Worm (Caenorhabditis elegans) whole organism, late embryonic: ENCODE data around the gene ddl-3.

ENCODE experiments used
- F13H6.1 ChIP-seq: sonication (generic microtip); optimal IDR thresholded peaks from 2 replicates; lab custom pipeline; 2016; ENCODE audit warnings: missing genetic modification characterization, missing compliant biosample characterization
- ahr-1 ChIP-seq: sonication (generic microtip); optimal IDR thresholded peaks from 2 replicates; lab custom pipeline; 2016; ENCODE audit warnings: missing genetic modification characterization, missing compliant biosample characterization
- ama-1 ChIP-seq: fragments of 150-350 bp; optimal IDR thresholded peaks from 2 replicates; lab custom pipeline; 2014
- ceh-34 ChIP-seq: sonication (generic microtip); optimal IDR thresholded peaks from 2 replicates; lab custom pipeline; 2016; ENCODE audit warnings: mild to moderate bottlenecking, missing genetic modification characterization, missing compliant biosample characterization
- ceh-48 ChIP-seq: sonication (generic microtip); optimal IDR thresholded peaks from 2 replicates; lab custom pipeline; 2016; ENCODE audit warnings: missing genetic modification characterization, inconsistent platforms, missing compliant biosample characterization
- nhr-11 ChIP-seq: fragments of 150-350 bp; optimal IDR thresholded peaks from 2 replicates; lab custom pipeline; 2014; ENCODE audit warnings: missing biosample characterization, missing genetic modification characterization
- nhr-232 ChIP-seq: sonication (generic microtip); optimal IDR thresholded peaks from 2 replicates; lab custom pipeline; 2016; ENCODE audit warnings: missing genetic modification characterization, missing compliant biosample characterization
- pqm-1 ChIP-seq: sonication (generic microtip); optimal IDR thresholded peaks from 2 replicates; lab custom pipeline; 2016; ENCODE audit warnings: missing genetic modification characterization, missing compliant biosample characterization
- rnt-1 ChIP-seq: sonication (generic microtip); optimal IDR thresholded peaks from 2 replicates; lab custom pipeline; 2016; ENCODE audit warnings: missing genetic modification characterization, missing compliant biosample characterization
- tbx-2 ChIP-seq: sonication (generic microtip); optimal IDR thresholded peaks from 2 replicates; lab custom pipeline; 2016; ENCODE audit warnings: missing genetic modification characterization, missing compliant biosample characterization
- ttx-3 ChIP-seq: sonication (generic microtip); optimal IDR thresholded peaks from 2 replicates; lab custom pipeline; 2016; ENCODE audit warnings: missing genetic modification reagents, missing genetic modification characterization, missing compliant biosample characterization

DNA sequence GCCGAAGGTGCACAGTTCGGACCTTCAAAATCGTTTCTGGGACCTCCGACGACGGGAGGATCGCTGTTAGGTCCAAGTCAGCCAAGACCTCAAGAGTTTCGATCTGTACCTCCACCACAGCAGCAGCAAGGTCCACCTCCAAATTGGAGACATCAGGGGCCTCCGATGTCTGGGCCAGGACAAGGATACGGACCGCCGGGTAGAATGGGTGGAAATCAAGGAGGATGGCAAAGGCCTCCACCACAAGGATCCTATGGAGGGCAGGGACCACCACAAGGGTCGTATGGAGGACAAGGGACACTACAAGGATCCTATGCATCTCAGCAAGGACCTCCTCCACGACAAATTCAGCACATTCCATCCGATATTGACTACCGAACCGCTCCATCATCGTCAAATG, 16.4 kb upstream of the ddl-3 start:
- no peak for TF ChIP-seq nhr-11 (tag; lab: Kevin White, UChicago)
- TF ChIP-seq pqm-1: no peak
- no peak for TF ChIP-seq ama-1
- TF ChIP-seq ceh-34 (tag; lab: Kevin White, UChicago): no peak
- TF ChIP-seq rnt-1 (tag; lab: Kevin White, UChicago): no peak
- no peak for TF ChIP-seq F13H6.1 (tag; lab: Kevin White, UChicago)
- no peak for TF ChIP-seq tbx-2 (tag; lab: Kevin White, UChicago)
- no peak for TF ChIP-seq nhr-232
- TF ChIP-seq ttx-3: no peak
- no peak for TF ChIP-seq ceh-48 (tag; lab: Kevin White, UChicago)
- TF ChIP-seq ahr-1: no peak
